Worm (Caenorhabditis elegans) whole organism, L4/young adult: Measurements from ENCODE around the gene ZK1128.7.

Experiments
- W03F9.2 ChIP-seq: fragments of 150-350 bp; optimal IDR thresholded peaks from 2 replicates; lab custom pipeline; 2014; ENCODE audit warnings: missing biosample characterization, missing genetic modification characterization
- dao-5 ChIP-seq: sonication (generic microtip); optimal IDR thresholded peaks from 2 replicates; lab custom pipeline; 2016; ENCODE audit warnings: missing genotype, missing genetic modification characterization, moderate library complexity, missing compliant biosample characterization
- him-1 ChIP-seq: sonication (generic microtip); optimal IDR thresholded peaks from 2 replicates; lab custom pipeline; 2016; ENCODE audit warnings: missing genotype, missing genetic modification reagents, missing genetic modification characterization, missing compliant biosample characterization

- peak; percentile 28 for TF ChIP-seq him-1
- no peak for TF ChIP-seq W03F9.2
- no peak for TF ChIP-seq dao-5 (tag; lab: Kevin White, UChicago)
Observed at ce11 chrIII:10187840-10188239, 51.0 kb downstream of the ZK1128.7 start.
